Fruit fly (Drosophila melanogaster): ENCODE measurements around the gene dy.

dm6 chrX:11787081-11787480, 8.5 kb upstream of the dy start, which contains the start of gene Karl:
- TF ChIP-seq CG8478 (optimal IDR thresholded peaks at IDR 0.05) (no peak), CTCF (optimal IDR thresholded peaks at IDR 0.05) (no peak)

Measured in S2 (cell line).